Worm (Caenorhabditis elegans) whole organism, L1 larva: ENCODE measurements around the gene C34B4.2.
"Not testable (repeated sequence)": the region's sequence is repeated elsewhere in the genome, so short reads cannot be mapped to it uniquely, and the experiment has no call there.

Experiments used
- C04F5.9 ChIP-seq: sonication (generic microtip); optimal IDR thresholded peaks from 2 replicates; lab custom pipeline; 2016; ENCODE audit warnings: missing genetic modification characterization, missing compliant biosample characterization
- aha-1 ChIP-seq: fragments of 150-350 bp; optimal IDR thresholded peaks from 2 replicates; lab custom pipeline; 2014; ENCODE audit warnings: missing biosample characterization, missing genetic modification characterization
- aly-2 ChIP-seq: fragments of 150-350 bp; optimal IDR thresholded peaks from 2 replicates; lab custom pipeline; 2014; ENCODE audit warnings: missing biosample characterization, missing genetic modification characterization
- ama-1 ChIP-seq: fragments of 150-350 bp; optimal IDR thresholded peaks from 2 replicates; lab custom pipeline; 2014
- ceh-8 ChIP-seq: fragments of 200-800 bp; sonication (Bioruptor generic); optimal IDR thresholded peaks from 2 replicates; lab custom pipeline; 2018; ENCODE audit warnings: mild to moderate bottlenecking, missing genetic modification characterization, moderate library complexity, missing compliant biosample characterization
- dsc-1 ChIP-seq: sonication (generic microtip); optimal IDR thresholded peaks from 2 replicates; lab custom pipeline; 2016; ENCODE audit warnings: mild to moderate bottlenecking, missing genetic modification characterization, missing compliant biosample characterization
- egl-27 ChIP-seq, 2 experiments: fragments of 150-350 bp in 1 of 2; sonication (generic microtip); optimal IDR thresholded peaks; 3 replicates each; lab custom pipeline; 2017 to 2018; ENCODE audit warnings: missing biosample characterization in 2 of 2, missing genetic modification characterization in 2 of 2, missing genetic modification reagents in 2 of 2
- elt-3 ChIP-seq, 6 experiments: fragments of 150-350 bp in 1 of 6; sonication (generic microtip); optimal IDR thresholded peaks; 2 replicates each; lab custom pipeline; 2017 to 2018; ENCODE audit warnings: missing biosample characterization in 6 of 6, missing genetic modification characterization in 6 of 6, inconsistent platforms in 1 of 6
- fos-1 ChIP-seq: fragments of 150-350 bp; optimal IDR thresholded peaks from 2 replicates; lab custom pipeline; 2014; ENCODE audit warnings: missing biosample characterization, missing genetic modification characterization
- nhr-12 ChIP-seq: sonication (generic microtip); optimal IDR thresholded peaks from 2 replicates; lab custom pipeline; 2017; ENCODE audit warnings: missing biosample characterization, missing genetic modification characterization
- pag-3 ChIP-seq: sonication (generic microtip); optimal IDR thresholded peaks from 2 replicates; lab custom pipeline; 2017; ENCODE audit warnings: missing genetic modification characterization, mild to moderate bottlenecking, missing compliant biosample characterization, antibody characterized with exemption, borderline replicate concordance; ENCODE audit not compliant: insufficient read depth
- pqm-1 ChIP-seq: sonication (generic microtip); optimal IDR thresholded peaks from 3 replicates; lab custom pipeline; 2017; ENCODE audit warnings: missing biosample characterization, missing genetic modification characterization
- sox-4 ChIP-seq: sonication (generic microtip); optimal IDR thresholded peaks from 2 replicates; lab custom pipeline; 2016; ENCODE audit warnings: missing genetic modification characterization, missing compliant biosample characterization

ce11 chrV:13125942-13126341 lies 43.1 kb downstream of the C34B4.2 start:
- not testable (repeated sequence) for TF ChIP-seq nhr-12 (tag; lab: Kevin White, UChicago); sox-4 (tag; lab: Kevin White, UChicago); dsc-1 (tag; lab: Kevin White, UChicago); aha-1 (tag; lab: Kevin White, UChicago); ama-1 (lab: Kevin White, UChicago); pqm-1 (tag; lab: Kevin White, UChicago); fos-1; C04F5.9; elt-3 (tag; optimal IDR thresholded peaks at IDR 0.05; lab: Kevin White, UChicago); pag-3 (tag; lab: Kevin White, UChicago); ceh-8 (GFP tag; lab: Kevin White, UChicago); egl-27 (tag; optimal IDR thresholded peaks at IDR 0.05; lab: Kevin White, UChicago)
- peak; percentile 31 for TF ChIP-seq aly-2 (tag; lab: Kevin White, UChicago)
